Worm (Caenorhabditis elegans): Measurements from ENCODE around the gene M01H9.4.

- no peak for TF ChIP-seq ztf-11 (tag; optimal IDR thresholded peaks at IDR 0.05)
- no peak for TF ChIP-seq nhr-43 (tag; optimal IDR thresholded peaks at IDR 0.05; ENCODE audit: poor library complexity, severe bottlenecking)
- no peak for TF ChIP-seq nfya-1 (tag; optimal IDR thresholded peaks at IDR 0.05; ENCODE audit: insufficient read depth)
- no peak for TF ChIP-seq snpc-4 (tag; optimal IDR thresholded peaks at IDR 0.05)
- no peak for TF ChIP-seq unc-62 (GFP tag; optimal IDR thresholded peaks at IDR 0.05)
- TF ChIP-seq ZK546.5 (tag; optimal IDR thresholded peaks at IDR 0.05), result no peak
- TF ChIP-seq ztf-4 (tag; optimal IDR thresholded peaks at IDR 0.05), result no peak
- no peak for TF ChIP-seq nhr-11 (tag; optimal IDR thresholded peaks at IDR 0.05)
- no peak for TF ChIP-seq aly-2 (tag; optimal IDR thresholded peaks at IDR 0.05)
- TF ChIP-seq fkh-10 (GFP tag; optimal IDR thresholded peaks at IDR 0.05), result no peak
- TF ChIP-seq elt-1 (tag; optimal IDR thresholded peaks at IDR 0.05), result no peak
- TF ChIP-seq ama-1 (optimal IDR thresholded peaks at IDR 0.05), result no peak
Measured at ce11 chrIV:4486738-4487137, 4.0 kb upstream of the M01H9.4 start, which contains the start of gene trx-3.

All from whole organism, L3 larva.